Fruit fly (Drosophila melanogaster): ENCODE measurements around the gene CG15432.
A peak's percentile ranks its signal among the peaks of the same experiment; 100 is the strongest.

The CG15432 gene

dm6 chr2L:4458119-4459056 lies 16.3 kb downstream of the CG15432 start, which contains the start of gene RpL27A:
Gene RpL27A, minus strand, starts transcription at chr2L:4458364.
- TF ChIP-seq CG13204 (GFP tag; optimal IDR thresholded peaks at IDR 0.05) (no peak), gl (tag; optimal IDR thresholded peaks at IDR 0.05) (no peak), CG12605 (GFP tag; IDR thresholded peaks at IDR 0.05) (peak; percentile 67), Ets98B (GFP tag; IDR thresholded peaks at IDR 0.05) (peak; percentile 32), fd96Ca (GFP tag; IDR thresholded peaks at IDR 0.05) (peak; percentile 14; the same call in 1 of the 3 replicates), CG34367 (tag; optimal IDR thresholded peaks at IDR 0.05) (peak; percentile 65), CG8159 (tag; optimal IDR thresholded peaks at IDR 0.05) (peak; percentile 44), D1 (tag; optimal IDR thresholded peaks at IDR 0.05) (no peak), CG14655 (GFP tag; optimal IDR thresholded peaks at IDR 0.05) (no peak), CG15710 (tag; optimal IDR thresholded peaks at IDR 0.05) (peak; percentile 50), Snoo (tag; optimal IDR thresholded peaks at IDR 0.05) (peak; percentile 81), Pif1B (GFP tag; optimal IDR thresholded peaks at IDR 0.05) (no peak), CG8301 (tag; optimal IDR thresholded peaks at IDR 0.05) (peak; percentile 5), CG17806 (tag; optimal IDR thresholded peaks at IDR 0.05) (no peak), CG9948 (tag; optimal IDR thresholded peaks at IDR 0.05) (peak; percentile 41), CG32121 (GFP tag; IDR thresholded peaks at IDR 0.05) (peak; percentile 47; the same call in 1 of the 2 replicates), CG4496 (GFP tag; IDR thresholded peaks at IDR 0.05) (peak; percentile 84)

dm6 chr2L:4459543-4459942 lies 17.4 kb downstream of the CG15432 start, which contains the start of the genes mRpL27 and CG15435:
Gene mRpL27, minus strand, starts transcription at chr2L:4459638.
Gene CG15435, plus strand, starts transcription at chr2L:4459729.
- peak; percentile 8 for TF ChIP-seq CG15710 (tag; optimal IDR thresholded peaks at IDR 0.05)
- TF ChIP-seq Pif1A (GFP tag; optimal IDR thresholded peaks at IDR 0.05): no peak
- TF ChIP-seq CG34367 (tag; optimal IDR thresholded peaks at IDR 0.05): no peak
- TF ChIP-seq EcR (GFP tag; optimal IDR thresholded peaks at IDR 0.05): peak; percentile 22
- no peak for TF ChIP-seq CG8301 (tag; optimal IDR thresholded peaks at IDR 0.05)
- no peak for TF ChIP-seq gl (tag; optimal IDR thresholded peaks at IDR 0.05)
- no peak for TF ChIP-seq CG4496 (GFP tag; IDR thresholded peaks at IDR 0.05)
- TF ChIP-seq CG12605 (GFP tag; IDR thresholded peaks at IDR 0.05): no peak

dm6 chr2L:4463323-4463722 lies 21.2 kb downstream of the CG15432 start, which contains the start of the genes CG15443 and Paris:
Gene CG15443, minus strand, starts transcription at chr2L:4463447.
Gene Paris, plus strand, starts transcription at chr2L:4463611.
- TF ChIP-seq CG12605 (GFP tag; IDR thresholded peaks at IDR 0.05) (0 out of 2 replicates have a peak, but pooled peaks have one; percentile 39), rn (GFP tag; IDR thresholded peaks at IDR 0.05) (no peak), CG15710 (tag; optimal IDR thresholded peaks at IDR 0.05) (no peak), CG14655 (GFP tag; optimal IDR thresholded peaks at IDR 0.05) (no peak)

dm6 chr2L:4464946-4465345 lies 22.8 kb downstream of the CG15432 start, which contains the start of gene FIG4:
Gene FIG4, plus strand, starts transcription at chr2L:4465174.
- TF ChIP-seq CG12605 (GFP tag; IDR thresholded peaks at IDR 0.05) (no peak), Ets98B (GFP tag; IDR thresholded peaks at IDR 0.05) (no peak)

dm6 chr2L:4475422-4475821 lies 33.3 kb downstream of the CG15432 start:
- TF ChIP-seq CG10348 (GFP tag; IDR thresholded peaks at IDR 0.05) (no peak), CG8159 (tag; optimal IDR thresholded peaks at IDR 0.05) (no peak), Ets98B (GFP tag; IDR thresholded peaks at IDR 0.05) (no peak), Pif1B (GFP tag; optimal IDR thresholded peaks at IDR 0.05) (no peak), Pif1A (GFP tag; optimal IDR thresholded peaks at IDR 0.05) (no peak), gl (tag; optimal IDR thresholded peaks at IDR 0.05) (no peak), rn (GFP tag; IDR thresholded peaks at IDR 0.05) (no peak), CG14655 (GFP tag; optimal IDR thresholded peaks at IDR 0.05) (no peak), D1 (tag; optimal IDR thresholded peaks at IDR 0.05) (no peak), CG8301 (tag; optimal IDR thresholded peaks at IDR 0.05) (no peak), EcR (GFP tag; optimal IDR thresholded peaks at IDR 0.05) (no peak), CG15710 (tag; optimal IDR thresholded peaks at IDR 0.05) (no peak), CG12605 (GFP tag; IDR thresholded peaks at IDR 0.05) (no peak), CG32121 (GFP tag; IDR thresholded peaks at IDR 0.05) (no peak), Snoo (tag; optimal IDR thresholded peaks at IDR 0.05) (no peak)

- TF ChIP-seq fd96Ca (GFP tag; IDR thresholded peaks at IDR 0.05) (peak; percentile 58; the same call in 2 of the 3 replicates), D1 (tag; optimal IDR thresholded peaks at IDR 0.05) (no peak), Ets98B (GFP tag; IDR thresholded peaks at IDR 0.05) (peak; percentile 67; the same call in 1 of the 2 replicates), rn (GFP tag; IDR thresholded peaks at IDR 0.05) (no peak), CG4496 (GFP tag; IDR thresholded peaks at IDR 0.05) (peak; percentile 64; the same call in 2 of the 3 replicates), CG12605 (GFP tag; IDR thresholded peaks at IDR 0.05) (peak; percentile 29; the same call in 1 of the 2 replicates), CG32121 (GFP tag; IDR thresholded peaks at IDR 0.05) (peak; percentile 42; the same call in 1 of the 2 replicates)
These were observed 34.7 kb downstream of the CG15432 start, which contains the start of gene ine for dm6 chr2L:4476672-4477273. Gene ine, minus strand, starts transcription at chr2L:4477022.
